Worm (Caenorhabditis elegans): ENCODE data around the gene ZK354.7.

- TF ChIP-seq unc-62 (GFP tag; optimal IDR thresholded peaks at IDR 0.05 in 1 of 2) = no peak
- no peak for TF ChIP-seq unc-62 (tag; optimal IDR thresholded peaks at IDR 0.05)
- no peak for TF ChIP-seq nhr-10 (tag; optimal IDR thresholded peaks at IDR 0.05)
- no peak for TF ChIP-seq ama-1 (optimal IDR thresholded peaks at IDR 0.05)
- TF ChIP-seq Y48G9A.11 (GFP tag; IDR thresholded peaks at IDR 0.05) = no peak
Measured at ce11 chrIV:5266474-5266873, 36.5 kb downstream of the ZK354.7 start, which contains the start of gene F36H12.5.

All from whole organism, L4 larva.